Worm (Caenorhabditis elegans) whole organism, L4 larva: Measurements from ENCODE around the gene T03F7.5.

Experiments
- R02D3.7 ChIP-seq: fragments of 150-350 bp; sonication (generic microtip); optimal IDR thresholded peaks from 3 replicates; lab custom pipeline; 2014; ENCODE audit warnings: missing biosample characterization, missing genetic modification characterization
- aly-2 ChIP-seq: sonication (generic microtip); optimal IDR thresholded peaks from 2 replicates; lab custom pipeline; 2018; ENCODE audit warnings: missing biosample characterization, missing genetic modification characterization
- egl-27 ChIP-seq: sonication (generic microtip); optimal IDR thresholded peaks from 3 replicates; lab custom pipeline; 2017; ENCODE audit warnings: missing biosample characterization, missing genetic modification reagents, missing genetic modification characterization
- fkh-10 ChIP-seq: fragments of 150-350 bp; optimal IDR thresholded peaks from 2 replicates; lab custom pipeline; 2014; ENCODE audit warnings: missing biosample characterization, missing genetic modification reagents, missing genetic modification characterization
- lin-13 ChIP-seq: fragments of 150-350 bp; optimal IDR thresholded peaks from 2 replicates; lab custom pipeline; 2014; ENCODE audit warnings: missing biosample characterization, missing genetic modification reagents, missing genetic modification characterization
- lin-39 ChIP-seq: fragments of 150-350 bp; optimal IDR thresholded peaks from 2 replicates; lab custom pipeline; 2014; ENCODE audit warnings: missing biosample characterization, missing genetic modification reagents, missing genetic modification characterization
- unc-62 ChIP-seq, 3 experiments: fragments of 150-350 bp in 1 of 3; sonication (generic microtip); optimal IDR thresholded peaks in 2 of 3; peaks in 1 of 3; 1 replicate in 1 of 3; 2 replicates in 2 of 3; lab custom pipeline; 2014 to 2017; ENCODE audit warnings: missing biosample characterization in 3 of 3, missing genetic modification characterization in 3 of 3, missing genetic modification reagents in 3 of 3, missing genotype in 1 of 3

ce11 chrV:11258896-11259295, 39.6 kb downstream of the T03F7.5 start, which contains the start of gene lgc-36:
- TF ChIP-seq aly-2 (tag; lab: Kevin White, UChicago) (no peak), egl-27 (tag; lab: Kevin White, UChicago) (no peak), lin-39 (tag; lab: Kevin White, UChicago) (no peak), unc-62 (GFP tag; optimal IDR thresholded peaks at IDR 0.05 in 1 of 2; lab: Kevin White, UChicago) (peak in 1 of 2 experiments; percentile 7), unc-62 (tag; optimal IDR thresholded peaks at IDR 0.05; lab: Kevin White, UChicago) (no peak), lin-13 (GFP tag; lab: Kevin White, UChicago) (no peak), fkh-10 (GFP tag; lab: Kevin White, UChicago) (no peak), R02D3.7 (tag; lab: Kevin White, UChicago) (no peak)
